Fruit fly (Drosophila melanogaster) whole organism, embryonic: ENCODE measurements around the gene Cpr31A.

Experiments used
- ATbp ChIP-seq: fragments of 200-800 bp; sonication (Bioruptor generic); optimal IDR thresholded peaks from 2 replicates; lab custom pipeline; 2017; ENCODE audit warnings: missing biosample characterization, mild to moderate bottlenecking, missing genetic modification characterization, missing genetic modification reagents
- B-H2 ChIP-seq: fragments of 200-800 bp; sonication (Bioruptor generic); optimal IDR thresholded peaks from 2 replicates; lab custom pipeline; 2018; ENCODE audit warnings: missing biosample characterization, mild to moderate bottlenecking, missing genetic modification characterization
- BtbVII ChIP-seq: fragments of 200-800 bp; sonication (Bioruptor generic); optimal IDR thresholded peaks from 3 replicates; lab custom pipeline; 2017; ENCODE audit warnings: missing biosample characterization, mild to moderate bottlenecking, missing genetic modification characterization
- CG10267 ChIP-seq: fragments of 200-800 bp; sonication (Bioruptor generic); optimal IDR thresholded peaks from 2 replicates; lab custom pipeline; 2018; ENCODE audit warnings: missing biosample characterization, mild to moderate bottlenecking, missing genetic modification characterization, moderate library complexity
- CG10565 ChIP-seq: fragments of 200-800 bp; sonication (Bioruptor generic); optimal IDR thresholded peaks from 3 replicates; lab custom pipeline; 2016; ENCODE audit warnings: missing biosample characterization, mild to moderate bottlenecking, missing genetic modification characterization
- CG11398 ChIP-seq: fragments of 200-800 bp; sonication (Bioruptor generic); optimal IDR thresholded peaks from 2 replicates; lab custom pipeline; 2016; ENCODE audit warnings: missing biosample characterization, missing genetic modification characterization
- CG11456 ChIP-seq: fragments of 200-800 bp; sonication (Bioruptor generic); IDR thresholded peaks from 3 replicates; pipeline ENCODE4 v1.3.6; 2022; ENCODE audit warnings: missing biosample characterization, missing genetic modification characterization
- CG12155 ChIP-seq: fragments of 200-800 bp; sonication (Bioruptor generic); optimal IDR thresholded peaks from 3 replicates; lab custom pipeline; 2016; ENCODE audit warnings: missing biosample characterization, missing genetic modification characterization
- CG12299 ChIP-seq: fragments of 200-800 bp; sonication (Bioruptor generic); optimal IDR thresholded peaks from 2 replicates; lab custom pipeline; 2018; ENCODE audit warnings: missing biosample characterization, mild to moderate bottlenecking, missing genetic modification characterization
- CG14014 ChIP-seq: fragments of 200-800 bp; sonication (Bioruptor generic); IDR thresholded peaks from 2 replicates; pipeline ENCODE4 v1.3.6; 2022; ENCODE audit warnings: missing biosample characterization, missing genetic modification characterization
- CG14050 ChIP-seq: fragments of 200-800 bp; sonication (Bioruptor generic); IDR thresholded peaks from 3 replicates; pipeline ENCODE4 v1.3.6; 2022; ENCODE audit warnings: missing biosample characterization, missing genetic modification characterization
- CG15696 ChIP-seq: fragments of 200-800 bp; sonication (Bioruptor generic); optimal IDR thresholded peaks from 2 replicates; lab custom pipeline; 2019; ENCODE audit warnings: missing biosample characterization, mild to moderate bottlenecking, missing genetic modification characterization, moderate library complexity
- CG16815 ChIP-seq: fragments of 200-800 bp; sonication (Bioruptor generic); optimal IDR thresholded peaks from 3 replicates; lab custom pipeline; 2017; ENCODE audit warnings: missing biosample characterization, mild to moderate bottlenecking, missing genetic modification characterization
- CG16863 ChIP-seq: fragments of 200-800 bp; sonication (Bioruptor generic); optimal IDR thresholded peaks from 3 replicates; lab custom pipeline; 2016; ENCODE audit warnings: missing biosample characterization, missing genetic modification characterization
- CG30431 ChIP-seq: fragments of 200-800 bp; sonication (Bioruptor generic); optimal IDR thresholded peaks from 2 replicates; lab custom pipeline; 2017; ENCODE audit warnings: missing biosample characterization, missing genetic modification characterization
- CG31441 ChIP-seq: fragments of 200-800 bp; sonication (Bioruptor generic); IDR thresholded peaks from 2 replicates; pipeline ENCODE4 v1.3.6; 2022; ENCODE audit warnings: missing biosample characterization, missing genetic modification characterization
- CG4820 ChIP-seq: fragments of 200-800 bp; sonication (Bioruptor generic); optimal IDR thresholded peaks from 3 replicates; lab custom pipeline; 2016; ENCODE audit warnings: missing biosample characterization, missing genetic modification characterization
- CTCF ChIP-seq: fragments of 200-800 bp; sonication (Bioruptor generic); optimal IDR thresholded peaks from 2 replicates; lab custom pipeline; 2017; ENCODE audit warnings: missing biosample characterization, mild to moderate bottlenecking, missing genetic modification characterization, moderate library complexity
- D19B ChIP-seq: fragments of 200-800 bp; sonication (Bioruptor generic); optimal IDR thresholded peaks from 2 replicates; lab custom pipeline; 2017; ENCODE audit warnings: missing biosample characterization, mild to moderate bottlenecking, missing genetic modification characterization
- Doc3 ChIP-seq: fragments of 200-800 bp; sonication (Bioruptor generic); IDR thresholded peaks from 3 replicates; pipeline ENCODE4 v1.3.6; 2022; ENCODE audit warnings: missing biosample characterization, missing genetic modification characterization; ENCODE audit not compliant: partially characterized antibody
- Hand ChIP-seq: fragments of 200-800 bp; sonication (Bioruptor generic); optimal IDR thresholded peaks from 2 replicates; lab custom pipeline; 2017; ENCODE audit warnings: mild to moderate bottlenecking, missing biosample characterization, missing genetic modification reagents, missing genetic modification characterization
- HmgD ChIP-seq: fragments of 200-800 bp; sonication (Bioruptor generic); optimal IDR thresholded peaks from 3 replicates; lab custom pipeline; 2016; ENCODE audit warnings: missing biosample characterization, missing genetic modification characterization
- Lpt ChIP-seq: fragments of >200 bp; optimal IDR thresholded peaks from 2 replicates; lab custom pipeline; 2018; ENCODE audit warnings: missing biosample characterization, missing genetic modification characterization
- Max ChIP-seq: fragments of 200-800 bp; sonication (Bioruptor generic); optimal IDR thresholded peaks from 2 replicates; lab custom pipeline; 2016; ENCODE audit warnings: missing biosample characterization, mild to moderate bottlenecking, missing genetic modification characterization
- Mrtf ChIP-seq: fragments of 200-800 bp; sonication (Bioruptor generic); IDR thresholded peaks from 3 replicates; pipeline ENCODE4 v1.3.6; 2022; ENCODE audit warnings: missing biosample characterization, missing genetic modification characterization
- Nf-YB ChIP-seq: fragments of 200-800 bp; sonication (Bioruptor generic); optimal IDR thresholded peaks from 3 replicates; lab custom pipeline; 2019; ENCODE audit warnings: missing biosample characterization, mild to moderate bottlenecking, missing genetic modification characterization, moderate library complexity
- Poxn ChIP-seq: fragments of 200-800 bp; sonication (Bioruptor generic); IDR thresholded peaks from 2 replicates; pipeline ENCODE4 v1.3.6; 2022; ENCODE audit warnings: missing biosample characterization, missing genetic modification characterization
- Ptx1 ChIP-seq: fragments of 200-800 bp; sonication (Bioruptor generic); IDR thresholded peaks from 2 replicates; pipeline ENCODE4 v1.3.6; 2022; ENCODE audit warnings: missing biosample characterization, missing genetic modification characterization
- Sin3A ChIP-seq: fragments of >200 bp; optimal IDR thresholded peaks from 2 replicates; lab custom pipeline; 2018
- Sry-β ChIP-seq: fragments of 200-800 bp; sonication (Bioruptor generic); optimal IDR thresholded peaks from 2 replicates; lab custom pipeline; 2018; ENCODE audit warnings: missing biosample characterization, mild to moderate bottlenecking, missing genetic modification characterization, moderate library complexity
- Xbp1 ChIP-seq: fragments of 200-800 bp; sonication (Bioruptor generic); optimal IDR thresholded peaks from 3 replicates; lab custom pipeline; 2016; ENCODE audit warnings: missing biosample characterization, mild to moderate bottlenecking, missing genetic modification characterization
- cas ChIP-seq: fragments of 200-800 bp; sonication (Bioruptor generic); IDR thresholded peaks from 2 replicates; pipeline ENCODE4 v1.3.6; 2022; ENCODE audit warnings: missing biosample characterization, missing genetic modification characterization
- cg ChIP-seq: fragments of 200-800 bp; sonication (Bioruptor generic); optimal IDR thresholded peaks from 3 replicates; lab custom pipeline; 2019; ENCODE audit warnings: missing biosample characterization, mild to moderate bottlenecking, missing genetic modification characterization, moderate library complexity
- chm ChIP-seq: fragments of 200-800 bp; sonication (Bioruptor generic); IDR thresholded peaks from 2 replicates; pipeline ENCODE4 v1.3.6; 2022; ENCODE audit warnings: missing biosample characterization, missing genetic modification characterization
- crol ChIP-seq: fragments of 200-800 bp; sonication (Bioruptor generic); IDR thresholded peaks from 2 replicates; pipeline ENCODE4 v1.3.6; 2022; ENCODE audit warnings: missing biosample characterization, missing genetic modification characterization
- emc ChIP-seq: fragments of 200-800 bp; sonication (Bioruptor generic); optimal IDR thresholded peaks from 2 replicates; lab custom pipeline; 2016; ENCODE audit warnings: missing biosample characterization, missing genetic modification characterization
- ewg ChIP-seq: fragments of 200-800 bp; sonication (Bioruptor generic); optimal IDR thresholded peaks from 3 replicates; lab custom pipeline; 2017; ENCODE audit warnings: mild to moderate bottlenecking, missing biosample characterization, missing genetic modification reagents, missing genetic modification characterization
- eyg ChIP-seq: fragments of 200-800 bp; sonication (Bioruptor generic); optimal IDR thresholded peaks from 3 replicates; lab custom pipeline; 2016; ENCODE audit warnings: missing biosample characterization, missing genetic modification characterization
- fu2 ChIP-seq: fragments of 200-800 bp; sonication (Bioruptor generic); optimal IDR thresholded peaks from 2 replicates; lab custom pipeline; 2016; ENCODE audit warnings: missing biosample characterization, missing genetic modification characterization
- gce ChIP-seq: fragments of 200-800 bp; sonication (Bioruptor generic); IDR thresholded peaks from 3 replicates; pipeline ENCODE4 v1.3.6; 2022; ENCODE audit warnings: missing biosample characterization, missing genetic modification characterization
- gro ChIP-seq: fragments of 200-800 bp; sonication (Bioruptor generic); optimal IDR thresholded peaks from 2 replicates; lab custom pipeline; 2016; ENCODE audit warnings: missing biosample characterization, missing genetic modification characterization
- hth ChIP-seq: fragments of >200 bp; optimal IDR thresholded peaks from 2 replicates; lab custom pipeline; 2017; ENCODE audit warnings: inconsistent platforms
- kah ChIP-seq: fragments of 200-800 bp; sonication (Bioruptor generic); optimal IDR thresholded peaks from 2 replicates; lab custom pipeline; 2018; ENCODE audit warnings: missing biosample characterization, mild to moderate bottlenecking, missing genetic modification characterization
- klu ChIP-seq: fragments of 200-800 bp; sonication (Bioruptor generic); IDR thresholded peaks from 2 replicates; pipeline ENCODE4 v1.3.6; 2022; ENCODE audit warnings: missing biosample characterization, missing genetic modification characterization
- lola ChIP-seq, 3 experiments: fragments of >200 bp in 2 of 3; fragments of 200-800 bp in 1 of 3; sonication (Bioruptor generic) in 1 of 3; optimal IDR thresholded peaks; 2 replicates each; lab custom pipeline; 2017 to 2019; ENCODE audit warnings: missing biosample characterization in 3 of 3, missing genetic modification characterization in 3 of 3, mild to moderate bottlenecking in 1 of 3, moderate library complexity in 1 of 3
- mld ChIP-seq: fragments of 200-800 bp; sonication (Bioruptor generic); IDR thresholded peaks from 3 replicates; pipeline ENCODE4 v1.3.6; 2022; ENCODE audit warnings: missing biosample characterization, missing genetic modification characterization; ENCODE audit not compliant: partially characterized antibody
- pita ChIP-seq: fragments of 200-800 bp; sonication (Bioruptor generic); optimal IDR thresholded peaks from 2 replicates; lab custom pipeline; 2017; ENCODE audit warnings: missing biosample characterization, mild to moderate bottlenecking, missing genetic modification characterization
- rib ChIP-seq: fragments of 200-800 bp; sonication (Bioruptor generic); IDR thresholded peaks from 2 replicates; pipeline ENCODE4 v1.3.6; 2022; ENCODE audit warnings: missing biosample characterization, missing genetic modification characterization
- sim ChIP-seq: fragments of 200-800 bp; sonication (Bioruptor generic); IDR thresholded peaks from 2 replicates; pipeline ENCODE4 v1.3.6; 2022; ENCODE audit warnings: missing biosample characterization, missing genetic modification characterization
- unc-4 ChIP-seq: fragments of 200-800 bp; sonication (Bioruptor generic); IDR thresholded peaks from 2 replicates; pipeline ENCODE4 v1.3.6; 2022; ENCODE audit warnings: missing biosample characterization, missing genetic modification characterization; ENCODE audit not compliant: partially characterized antibody

The Cpr31A gene

DNA sequence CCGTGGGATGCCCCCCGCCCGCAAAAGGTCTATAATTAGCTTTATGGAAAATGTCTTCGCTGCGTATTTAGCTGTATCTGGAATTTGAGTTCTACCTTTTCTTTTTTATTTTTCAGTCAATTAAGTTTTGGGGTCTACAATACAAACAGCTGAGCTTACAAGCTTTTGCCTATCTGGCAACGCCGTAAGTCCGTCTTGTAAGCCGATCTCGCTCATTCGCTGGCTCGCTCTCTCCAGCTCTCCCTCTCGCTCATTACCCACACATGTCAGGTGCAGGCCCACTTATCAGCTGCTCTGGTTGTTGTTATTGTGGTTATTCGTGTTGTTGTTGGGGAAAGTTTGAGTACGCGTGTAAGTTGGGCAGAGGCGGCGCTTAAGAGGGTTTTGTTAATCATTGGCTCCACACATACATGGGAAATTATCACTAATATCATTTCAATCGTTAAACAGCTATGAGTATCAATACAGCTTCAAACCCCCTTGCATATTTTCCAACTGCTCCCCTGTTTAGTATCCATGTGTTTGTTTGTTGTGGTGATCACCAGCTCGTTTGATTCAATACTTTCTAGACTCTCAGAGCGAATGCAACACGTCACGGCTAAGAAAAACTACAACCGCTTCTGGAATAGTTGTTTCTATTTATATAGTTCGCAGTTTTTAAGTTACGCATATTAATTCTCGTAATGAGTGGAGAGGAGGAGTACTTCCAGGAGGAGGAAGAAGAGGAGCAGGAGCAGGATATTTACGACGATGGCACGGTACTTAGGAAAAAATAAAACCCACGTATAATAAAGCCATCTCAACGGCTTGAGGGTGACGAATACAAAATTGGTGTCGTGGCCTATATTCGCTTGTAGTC, 44.0 kb upstream of the Cpr31A start (continued):
- peak; percentile 98 for TF ChIP-seq Mrtf (GFP tag; lab: Robert Waterston, UW)
- TF ChIP-seq unc-4 = 0 out of 2 replicates have a peak, but pooled peaks have one; percentile 14
- peak; percentile 96 for TF ChIP-seq emc
- TF ChIP-seq CG30431 (GFP tag; lab: Kevin White, UChicago) = peak; percentile 96
- peak; percentile 90 for TF ChIP-seq Poxn
- peak; percentile 49 for TF ChIP-seq CTCF
- TF ChIP-seq Max (GFP tag; lab: Kevin White, UChicago) = peak; percentile 90
- no peak for TF ChIP-seq hth (lab: Kevin White, UChicago)
- peak; percentile 89 for TF ChIP-seq CG10565
- TF ChIP-seq ewg (GFP tag; lab: Kevin White, UChicago) = peak; percentile 91
- peak; percentile 93; the same call in 1 of the 2 replicates for TF ChIP-seq CG31441 (GFP tag; lab: Robert Waterston, UW)
- peak; percentile 97 for TF ChIP-seq fu2 (GFP tag; lab: Kevin White, UChicago)
- peak; percentile 98 for TF ChIP-seq rib (GFP tag; lab: Robert Waterston, UW)
- TF ChIP-seq HmgD = peak; percentile 98
- TF ChIP-seq mld (GFP tag; lab: Robert Waterston, UW) = no peak
- peak; percentile 91 for TF ChIP-seq D19B (GFP tag; lab: Kevin White, UChicago)
- TF ChIP-seq Sin3A (lab: Kevin White, UChicago) = no peak
- TF ChIP-seq Sry-β = peak; percentile 44
- peak; percentile 98 for TF ChIP-seq gro (GFP tag; lab: Kevin White, UChicago)
- TF ChIP-seq CG12155 (GFP tag; lab: Kevin White, UChicago) = peak; percentile 97
- peak; percentile 90 for TF ChIP-seq klu (GFP tag; lab: Robert Waterston, UW)
- peak; percentile 97 for TF ChIP-seq CG16815 (GFP tag; lab: Kevin White, UChicago)
- peak; percentile 97 for TF ChIP-seq cas (GFP tag; lab: Robert Waterston, UW)
- peak; percentile 97 for TF ChIP-seq CG16863 (GFP tag; lab: Kevin White, UChicago)
- peak; percentile 90 for TF ChIP-seq sim
- TF ChIP-seq CG10267 (tag; lab: Kevin White, UChicago) = peak; percentile 88
- TF ChIP-seq CG12299 = peak; percentile 94
- no peak; the same call in none of the 2 replicates for TF ChIP-seq crol
- peak; percentile 94 for TF ChIP-seq CG14050 (GFP tag; lab: Robert Waterston, UW)
- no peak for TF ChIP-seq Lpt
- TF ChIP-seq B-H2 (GFP tag; lab: Kevin White, UChicago) = peak; percentile 95
- TF ChIP-seq eyg (GFP tag; lab: Kevin White, UChicago) = peak; percentile 94
- TF ChIP-seq CG11398 (GFP tag; lab: Kevin White, UChicago) = peak; percentile 97
- TF ChIP-seq Ptx1 = peak; percentile 97
- TF ChIP-seq kah (GFP tag; lab: Kevin White, UChicago) = peak; percentile 84
- peak; percentile 92 for TF ChIP-seq Hand
- peak in 1 of 3 experiments; percentile 90 for TF ChIP-seq lola (GFP tag; optimal IDR thresholded peaks at IDR 0.05; lab: Kevin White, UChicago)
- peak; percentile 95 for TF ChIP-seq BtbVII (GFP tag; lab: Kevin White, UChicago)
- TF ChIP-seq chm (GFP tag; lab: Robert Waterston, UW) = peak; percentile 98
- TF ChIP-seq CG14014 (GFP tag; lab: Robert Waterston, UW) = peak; percentile 98
- TF ChIP-seq ATbp (GFP tag; lab: Kevin White, UChicago) = peak; percentile 94
- peak; percentile 99 for TF ChIP-seq CG11456
- TF ChIP-seq cg (GFP tag; lab: Kevin White, UChicago) = peak; percentile 86
- TF ChIP-seq CG4820 = peak; percentile 94
- TF ChIP-seq Xbp1 = peak; percentile 98
- TF ChIP-seq gce (GFP tag; lab: Robert Waterston, UW) = peak; percentile 95
- peak; percentile 80 for TF ChIP-seq Nf-YB (GFP tag; lab: Kevin White, UChicago)
- no peak for TF ChIP-seq pita (GFP tag; lab: Kevin White, UChicago)
- TF ChIP-seq Doc3 = no peak
- peak; percentile 90 for TF ChIP-seq CG15696 (tag; lab: Kevin White, UChicago)
